Worm (Caenorhabditis elegans) whole organism, L4 larva: Measurements from ENCODE around the gene trk-1.

Experiments
- R02D3.7 ChIP-seq: fragments of 150-350 bp; sonication (generic microtip); optimal IDR thresholded peaks from 3 replicates; lab custom pipeline; 2014; ENCODE audit warnings: missing biosample characterization, missing genetic modification characterization
- T26A8.4 ChIP-seq: fragments of 200-800 bp; sonication (Bioruptor generic); IDR thresholded peaks from 2 replicates; pipeline ENCODE4 v1.3.6; 2022; ENCODE audit warnings: missing genetic modification characterization, missing compliant biosample characterization
- Y48G9A.11 ChIP-seq: fragments of 200-800 bp; sonication (Bioruptor generic); IDR thresholded peaks from 2 replicates; pipeline ENCODE4 v1.3.6; 2022; ENCODE audit warnings: missing genetic modification reagents, missing genetic modification characterization, missing compliant biosample characterization
- nhr-237 ChIP-seq: sonication (generic microtip); optimal IDR thresholded peaks from 2 replicates; lab custom pipeline; 2017; ENCODE audit warnings: missing biosample characterization, missing genetic modification characterization
- nhr-28 ChIP-seq: fragments of 150-350 bp; optimal IDR thresholded peaks from 2 replicates; lab custom pipeline; 2014; ENCODE audit warnings: missing biosample characterization, missing genetic modification characterization
- nhr-76 ChIP-seq: fragments of 150-350 bp; optimal IDR thresholded peaks from 2 replicates; lab custom pipeline; 2014; ENCODE audit warnings: missing biosample characterization, missing genetic modification characterization

DNA sequence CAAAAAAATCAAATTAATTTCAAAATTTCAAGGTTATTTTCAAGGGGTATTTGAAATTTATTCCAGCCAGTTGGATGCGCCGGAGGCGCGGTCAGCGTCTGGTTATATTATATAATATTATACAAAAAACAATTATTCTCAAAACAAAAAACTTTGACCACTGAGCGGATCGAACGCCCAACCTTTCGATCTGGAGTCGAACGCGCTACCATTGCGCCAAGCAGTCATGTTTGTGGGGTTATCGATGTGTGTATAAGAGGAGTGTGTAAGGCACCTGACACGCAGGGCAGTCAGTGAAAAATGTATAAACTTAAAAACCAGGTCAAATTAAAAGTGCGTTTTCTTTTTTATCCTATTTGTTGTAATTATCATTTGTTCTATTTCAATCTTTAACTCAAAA is 6.7 kb downstream of the trk-1 start:
- TF ChIP-seq nhr-237 (tag; lab: Kevin White, UChicago) (no peak), Y48G9A.11 (GFP tag; lab: Robert Waterston, UW) (no peak), nhr-28 (no peak), R02D3.7 (tag; lab: Kevin White, UChicago) (no peak), T26A8.4 (GFP tag; lab: Robert Waterston, UW) (no peak), nhr-76 (tag; lab: Kevin White, UChicago) (no peak)
